Worm (Caenorhabditis elegans) whole organism, L4/young adult: ENCODE measurements around the gene fbxa-163.

Experiments used
- W03F9.2 ChIP-seq: fragments of 150-350 bp; optimal IDR thresholded peaks from 2 replicates; lab custom pipeline; 2014; ENCODE audit warnings: missing biosample characterization, missing genetic modification characterization
- dao-5 ChIP-seq: sonication (generic microtip); optimal IDR thresholded peaks from 2 replicates; lab custom pipeline; 2016; ENCODE audit warnings: missing genotype, missing genetic modification characterization, moderate library complexity, missing compliant biosample characterization
- him-1 ChIP-seq: sonication (generic microtip); optimal IDR thresholded peaks from 2 replicates; lab custom pipeline; 2016; ENCODE audit warnings: missing genotype, missing genetic modification reagents, missing genetic modification characterization, missing compliant biosample characterization

Gene fbxa-163

ce11 chrII:1601507-1601906 is 9.0 kb downstream of the fbxa-163 start, which contains the start of gene bath-47:
Gene bath-47, plus strand, starts transcription at chrII:1601811.
- TF ChIP-seq him-1 (tag; lab: Kevin White, UChicago) (no peak), W03F9.2 (tag; lab: Kevin White, UChicago) (no peak), dao-5 (no peak)

ce11 chrII:1600661-1601060 is 9.9 kb downstream of the fbxa-163 start, which contains the start of gene bath-26:
Gene bath-26, minus strand, starts transcription at chrII:1600761.
- TF ChIP-seq him-1 (tag; lab: Kevin White, UChicago) (no peak), dao-5 (no peak), W03F9.2 (tag; lab: Kevin White, UChicago) (no peak)

- no peak for TF ChIP-seq him-1 (tag; lab: Kevin White, UChicago)
- TF ChIP-seq dao-5, result no peak
Measured at ce11 chrII:1597101-1598088, 13.1 kb downstream of the fbxa-163 start, which contains the start of gene bath-46. Gene bath-46, plus strand, starts transcription at chrII:1597906.

DNA sequence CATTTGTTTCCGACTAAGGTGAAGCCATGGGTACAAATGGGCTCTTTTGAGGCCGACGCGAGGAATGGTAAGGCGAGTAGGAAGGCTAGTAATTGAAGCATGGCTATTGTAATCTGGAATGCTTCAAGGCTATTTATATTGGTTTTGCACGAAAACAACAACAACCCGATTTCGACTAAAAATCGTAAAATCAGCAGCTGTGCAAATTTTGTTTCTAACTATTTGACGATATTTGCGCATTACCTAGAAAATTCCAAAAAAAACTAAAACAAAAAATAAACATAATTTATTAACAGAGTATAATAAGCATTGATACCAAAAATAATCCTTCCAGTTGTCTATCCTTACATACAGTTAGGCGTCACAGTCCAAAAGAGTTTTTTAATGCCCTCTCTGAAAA is 15.4 kb downstream of the fbxa-163 start, which contains the start of gene clec-20:
TSS of gene clec-20 (minus strand) at position 101 of the 400 bp plus-strand sequence.
- no peak for TF ChIP-seq W03F9.2 (tag; lab: Kevin White, UChicago)

DNA sequence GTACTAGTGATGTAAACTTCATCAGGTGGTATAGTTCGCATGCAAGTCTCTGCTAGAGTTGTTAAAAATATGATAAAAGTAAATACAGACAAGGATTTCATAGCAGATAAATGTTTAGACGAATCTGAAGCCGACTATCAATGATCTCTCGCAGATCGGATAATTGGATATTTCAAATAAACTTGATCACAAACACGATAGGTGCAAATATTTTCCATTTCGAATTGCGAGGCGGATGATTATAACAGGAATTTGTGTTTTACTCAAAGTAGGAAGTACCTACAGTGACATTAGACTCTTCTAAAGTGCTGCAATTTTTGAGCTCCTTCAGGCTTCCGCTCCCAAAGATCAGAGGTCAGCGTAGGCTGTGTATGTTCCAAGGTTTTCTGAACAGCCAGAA is 20.7 kb downstream of the fbxa-163 start, which contains the start of gene T07H3.7:
TSS of gene T07H3.7 (minus strand) at position 101 of the 400 bp plus-strand sequence.
- TF ChIP-seq dao-5 (no peak), him-1 (tag; lab: Kevin White, UChicago) (no peak), W03F9.2 (tag; lab: Kevin White, UChicago) (no peak)

DNA sequence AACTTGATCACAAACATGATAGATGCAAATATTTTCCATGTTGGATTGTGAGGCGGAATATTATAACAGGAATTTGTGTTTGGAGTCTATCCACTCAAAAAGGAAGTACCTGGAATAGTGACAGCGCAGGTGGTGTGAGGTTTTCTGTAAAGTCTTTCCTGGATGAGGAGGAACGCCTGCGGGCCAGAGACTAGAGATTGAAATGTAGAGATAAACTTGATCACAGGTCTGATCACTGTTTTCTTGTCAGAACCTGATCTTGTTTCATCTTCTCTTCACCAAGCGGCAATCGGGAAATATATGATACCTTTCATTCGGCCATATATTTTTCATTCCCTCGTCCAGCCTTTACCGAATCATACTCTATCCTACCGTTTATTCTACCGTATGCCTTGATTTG is 24.2 kb downstream of the fbxa-163 start, which contains the start of gene T07H3.8:
TSS of gene T07H3.8 (plus strand) at position 301 of the 400 bp plus-strand sequence.
- TF ChIP-seq W03F9.2 (tag; lab: Kevin White, UChicago), result no peak
- no peak for TF ChIP-seq him-1 (tag; lab: Kevin White, UChicago)
- TF ChIP-seq dao-5, result no peak

DNA sequence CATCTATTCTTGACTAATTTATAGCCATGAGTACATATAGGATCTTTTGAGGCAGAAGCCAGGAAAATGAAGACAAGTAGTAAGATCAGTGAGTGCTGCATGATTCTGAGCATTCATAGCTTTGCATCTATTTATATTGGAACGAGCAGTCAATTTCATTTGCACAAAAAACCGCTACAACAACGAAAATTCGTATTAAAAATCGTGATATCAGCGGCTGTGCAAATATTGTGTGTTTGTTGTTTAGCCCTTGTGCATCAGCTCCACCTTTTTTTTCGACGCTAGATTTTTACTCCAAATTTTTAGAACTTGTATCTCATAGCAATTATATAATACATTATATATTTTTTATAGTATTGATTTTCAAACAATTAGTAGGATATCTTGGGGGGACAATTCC is 26.4 kb downstream of the fbxa-163 start, which contains the start of gene clec-21:
TSS of gene clec-21 (minus strand) at position 101 of the 400 bp plus-strand sequence.
- no peak for TF ChIP-seq W03F9.2 (tag; lab: Kevin White, UChicago)
- TF ChIP-seq him-1 (tag; lab: Kevin White, UChicago), result no peak
- no peak for TF ChIP-seq dao-5

ce11 chrII:1579886-1580285 is 30.6 kb downstream of the fbxa-163 start, which contains the start of gene math-38:
Gene math-38, minus strand, starts transcription at chrII:1579986.
- TF ChIP-seq him-1 (tag; lab: Kevin White, UChicago) (no peak), dao-5 (no peak), W03F9.2 (tag; lab: Kevin White, UChicago) (no peak)

ce11 chrII:1576772-1577171 is 33.8 kb downstream of the fbxa-163 start:
- TF ChIP-seq him-1 (tag; lab: Kevin White, UChicago), result no peak
- TF ChIP-seq W03F9.2 (tag; lab: Kevin White, UChicago), result no peak
- TF ChIP-seq dao-5, result no peak

ce11 chrII:1576030-1576429 is 34.5 kb downstream of the fbxa-163 start, which contains the start of gene K05F6.10:
Gene K05F6.10, minus strand, starts transcription at chrII:1576130.
- TF ChIP-seq him-1 (tag; lab: Kevin White, UChicago) (no peak), dao-5 (no peak), W03F9.2 (tag; lab: Kevin White, UChicago) (no peak)

DNA sequence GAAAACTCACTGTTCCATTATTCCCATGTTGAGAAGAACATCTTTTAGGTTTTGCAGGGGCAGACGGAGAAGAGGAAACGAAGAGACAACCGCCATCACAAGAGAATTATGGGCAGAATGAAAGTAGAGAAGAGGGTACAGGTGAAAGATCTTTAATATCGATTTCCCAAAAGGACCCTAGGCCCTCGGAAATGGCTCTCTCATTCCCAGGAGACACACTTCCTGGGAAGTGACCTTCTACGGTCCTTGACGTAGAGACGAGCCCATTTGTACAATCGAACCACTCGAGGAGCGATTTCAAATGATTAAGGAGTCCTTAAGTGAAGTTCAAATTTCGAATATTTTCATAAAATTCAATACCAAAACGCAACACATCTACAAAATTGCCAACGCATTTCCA is 39.5 kb downstream of the fbxa-163 start, which contains the start of gene fbxb-46:
TSS of gene fbxb-46 (minus strand) at position 101 of the 400 bp plus-strand sequence.
- TF ChIP-seq W03F9.2 (tag; lab: Kevin White, UChicago) (no peak), dao-5 (no peak), him-1 (tag; lab: Kevin White, UChicago) (no peak)

DNA sequence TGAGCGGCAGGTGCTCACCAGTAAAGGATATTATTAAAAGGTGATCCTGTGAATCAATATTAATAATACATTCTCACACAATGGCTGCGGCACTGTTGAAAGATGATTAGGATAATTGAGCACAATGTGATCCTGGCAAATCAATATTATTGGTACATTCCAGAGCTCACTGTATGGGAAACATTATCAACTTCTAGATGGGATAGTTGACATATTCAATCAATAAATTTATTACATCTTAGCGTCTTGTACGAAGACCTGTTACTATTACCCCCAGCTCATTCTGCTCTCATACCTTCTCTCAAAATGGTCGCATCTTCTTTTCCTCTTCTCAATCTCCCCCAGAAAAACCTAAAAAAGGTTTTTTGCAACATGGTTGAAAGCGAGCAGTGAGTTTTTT is 42.3 kb downstream of the fbxa-163 start, which contains the start of gene fbxb-49:
TSS of gene fbxb-49 (plus strand) at position 301 of the 400 bp plus-strand sequence.
- TF ChIP-seq W03F9.2 (tag; lab: Kevin White, UChicago) (no peak), him-1 (tag; lab: Kevin White, UChicago) (no peak), dao-5 (no peak)

DNA sequence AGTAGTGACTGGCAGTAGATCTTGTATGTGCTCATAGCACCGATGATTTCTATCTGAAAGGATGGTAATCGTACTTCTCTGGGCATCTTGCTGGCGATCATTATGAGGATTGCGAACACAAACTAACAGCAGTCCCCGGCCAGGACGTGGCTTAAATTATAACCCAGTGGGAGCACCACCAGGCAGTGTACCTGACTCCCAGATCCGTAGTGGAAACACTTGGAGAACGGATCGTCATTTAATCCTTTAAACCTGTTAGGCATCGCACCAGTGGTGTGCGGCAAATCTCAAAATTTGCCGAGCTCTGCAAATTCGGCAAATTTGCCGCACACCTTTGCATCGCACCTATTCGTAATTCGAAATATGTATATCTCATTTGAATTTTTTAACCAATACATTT is 42.9 kb downstream of the fbxa-163 start, which contains the start of gene K05F6.8:
TSS of gene K05F6.8 (minus strand) at position 101 of the 400 bp plus-strand sequence.
- TF ChIP-seq W03F9.2 (tag; lab: Kevin White, UChicago) (no peak), him-1 (tag; lab: Kevin White, UChicago) (no peak), dao-5 (no peak)
